Worm (Caenorhabditis elegans): ENCODE results near the gene F18A11.5.
A peak's percentile ranks its signal among the peaks of the same experiment; 100 is the strongest.

Gene F18A11.5

DNA sequence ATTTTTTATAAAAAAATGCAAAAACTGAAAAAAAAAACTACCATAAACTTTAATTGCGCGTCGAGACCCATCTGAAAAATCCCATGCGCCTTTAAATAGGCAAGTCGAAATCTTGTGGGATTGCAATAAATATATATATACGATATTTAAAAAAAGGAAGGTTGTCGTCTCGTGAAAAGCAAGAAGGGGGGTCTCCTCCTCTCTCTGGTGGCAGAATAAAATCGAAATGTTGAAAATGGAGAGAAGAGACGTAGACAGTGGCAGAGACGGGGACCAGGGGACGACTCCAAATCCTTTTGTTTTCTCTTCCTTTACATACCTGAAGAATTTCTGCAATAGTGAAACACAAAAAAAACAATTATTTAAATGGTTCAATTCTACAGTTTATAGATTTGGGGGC, at the start of gene F18A11.5:
Gene F18A11.5 (minus strand): TSS at position 321 of the 400 bp plus-strand sequence.
- TF ChIP-seq ceh-82 (tag; optimal IDR thresholded peaks at IDR 0.05) = peak in 1 of 3 experiments; percentile 4
- TF ChIP-seq nhr-71 (tag; optimal IDR thresholded peaks at IDR 0.05) = peak; percentile 32
- peak; percentile 75 for TF ChIP-seq nhr-85 (tag)
- peak; percentile 23 for TF ChIP-seq ama-1 (optimal IDR thresholded peaks at IDR 0.05)
- TF ChIP-seq hpl-2 (GFP tag; optimal IDR thresholded peaks at IDR 0.05) = no peak
- TF ChIP-seq lin-14 (GFP tag; optimal IDR thresholded peaks at IDR 0.05) = peak; percentile 10
- peak; percentile 1 for TF ChIP-seq swsn-7 (tag; optimal IDR thresholded peaks at IDR 0.05)
- peak; percentile 45 for TF ChIP-seq snu-23 (GFP tag; optimal IDR thresholded peaks at IDR 0.05)
- no peak for TF ChIP-seq nhr-20 (tag; optimal IDR thresholded peaks at IDR 0.05)
- peak; percentile 2 for TF ChIP-seq blmp-1 (tag; optimal IDR thresholded peaks at IDR 0.05)
- no peak for TF ChIP-seq unc-130 (tag; optimal IDR thresholded peaks at IDR 0.05)
- TF ChIP-seq nhr-19 (GFP tag; conservative IDR thresholded peaks at IDR 0.05) = no peak
- peak; percentile 64 for TF ChIP-seq aly-2 (tag; optimal IDR thresholded peaks at IDR 0.05)
- no peak for TF ChIP-seq egl-13 (tag; optimal IDR thresholded peaks at IDR 0.05)
- no peak for TF ChIP-seq mep-1 (tag; optimal IDR thresholded peaks at IDR 0.05)
- TF ChIP-seq lin-39 (tag; optimal IDR thresholded peaks at IDR 0.05) = no peak

DNA sequence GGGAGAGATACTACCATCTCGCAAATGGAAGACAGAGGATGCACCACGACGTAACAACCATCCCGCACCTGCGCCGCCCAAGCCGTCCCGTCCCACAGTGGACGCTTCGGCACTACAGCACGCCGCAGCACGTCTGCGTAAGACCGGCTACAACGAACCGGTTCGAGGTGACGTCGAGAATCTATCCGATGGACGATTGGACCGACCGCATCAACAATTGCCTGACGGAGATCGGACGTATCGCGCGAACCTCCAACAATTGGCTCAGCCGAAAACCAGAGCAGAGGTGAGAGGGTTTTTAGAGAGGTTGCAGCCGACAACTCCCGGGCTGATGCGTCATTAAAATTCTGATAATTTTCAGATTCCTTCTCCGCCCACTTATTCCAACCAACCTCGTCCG, 45.1 kb upstream of the F18A11.5 start:
- TF ChIP-seq nhr-237 (tag; optimal IDR thresholded peaks at IDR 0.05) = no peak
- TF ChIP-seq efl-1 (optimal IDR thresholded peaks at IDR 0.05) = no peak
- TF ChIP-seq efl-1 (GFP tag; optimal IDR thresholded peaks at IDR 0.05 in 1 of 2) = peak in 1 of 2 experiments; percentile 62
- TF ChIP-seq unc-62 (GFP tag; optimal IDR thresholded peaks at IDR 0.05) = no peak

DNA sequence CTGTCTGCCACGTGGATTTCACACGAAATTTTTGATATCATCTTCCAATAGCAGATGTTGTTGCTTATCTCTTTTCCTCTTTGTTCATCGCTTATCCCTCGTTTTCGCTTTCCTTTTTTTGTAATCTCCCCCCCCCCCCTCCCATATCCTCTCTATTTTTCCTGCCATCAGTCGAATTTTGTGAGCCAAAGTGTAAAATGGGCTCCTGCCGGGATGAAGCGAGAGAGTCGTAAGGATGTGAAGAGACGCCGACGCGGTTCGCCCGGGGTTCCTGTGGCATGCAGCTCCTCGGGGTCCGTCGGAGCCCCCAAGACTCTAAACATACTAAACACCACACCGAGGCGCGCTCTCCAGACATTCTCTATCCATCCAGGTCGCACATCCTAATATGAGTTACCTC, 42.5 kb upstream of the F18A11.5 start, which contains the start of gene zyx-1:
Gene zyx-1 (plus strand): TSS at position 331 of the 400 bp plus-strand sequence.
- peak; percentile 65 for TF ChIP-seq lin-14 (GFP tag; optimal IDR thresholded peaks at IDR 0.05)
- TF ChIP-seq hpl-2 (GFP tag; optimal IDR thresholded peaks at IDR 0.05) = no peak
- no peak for TF ChIP-seq nhr-12 (tag; optimal IDR thresholded peaks at IDR 0.05)
- TF ChIP-seq nhr-90 (tag; optimal IDR thresholded peaks at IDR 0.05; ENCODE audit: poor library complexity) = no peak
- TF ChIP-seq dsc-1 (tag; optimal IDR thresholded peaks at IDR 0.05) = no peak
- TF ChIP-seq aly-2 (tag; optimal IDR thresholded peaks at IDR 0.05) = no peak
- TF ChIP-seq xbp-1 (tag; optimal IDR thresholded peaks at IDR 0.05) = no peak
- no peak for TF ChIP-seq lin-15B (tag; optimal IDR thresholded peaks at IDR 0.05)
- TF ChIP-seq isw-1 (GFP tag; IDR thresholded peaks at IDR 0.05) = no peak
- no peak for TF ChIP-seq mep-1 (tag; optimal IDR thresholded peaks at IDR 0.05)
- TF ChIP-seq efl-3 (GFP tag; optimal IDR thresholded peaks at IDR 0.05) = no peak
- TF ChIP-seq elt-3 (tag; optimal IDR thresholded peaks at IDR 0.05) = no peak
- TF ChIP-seq ceh-63 (GFP tag; optimal IDR thresholded peaks at IDR 0.05) = no peak
- TF ChIP-seq nhr-47 (tag; optimal IDR thresholded peaks at IDR 0.05) = no peak
- TF ChIP-seq nhr-237 (tag; optimal IDR thresholded peaks at IDR 0.05) = no peak
- no peak for TF ChIP-seq ceh-82 (tag; optimal IDR thresholded peaks at IDR 0.05)
- no peak for TF ChIP-seq sptf-1 (tag; optimal IDR thresholded peaks at IDR 0.05)
- TF ChIP-seq egl-27 (tag; optimal IDR thresholded peaks at IDR 0.05) = no peak
- peak; percentile 37 for TF ChIP-seq rnt-1 (tag; optimal IDR thresholded peaks at IDR 0.05)
- TF ChIP-seq efl-1 (optimal IDR thresholded peaks at IDR 0.05) = no peak
- peak in 1 of 2 experiments; percentile 64 for TF ChIP-seq efl-1 (GFP tag; optimal IDR thresholded peaks at IDR 0.05 in 1 of 2)
- TF ChIP-seq sox-4 (tag; optimal IDR thresholded peaks at IDR 0.05) = no peak
- peak; percentile 79 for TF ChIP-seq pag-3 (tag; optimal IDR thresholded peaks at IDR 0.05; ENCODE audit: borderline replicate concordance, insufficient read depth)
- TF ChIP-seq fkh-8 (tag; optimal IDR thresholded peaks at IDR 0.05) = no peak
- TF ChIP-seq F16B12.6 (tag; optimal IDR thresholded peaks at IDR 0.05) = no peak
- no peak for TF ChIP-seq nhr-11 (tag; optimal IDR thresholded peaks at IDR 0.05)

DNA sequence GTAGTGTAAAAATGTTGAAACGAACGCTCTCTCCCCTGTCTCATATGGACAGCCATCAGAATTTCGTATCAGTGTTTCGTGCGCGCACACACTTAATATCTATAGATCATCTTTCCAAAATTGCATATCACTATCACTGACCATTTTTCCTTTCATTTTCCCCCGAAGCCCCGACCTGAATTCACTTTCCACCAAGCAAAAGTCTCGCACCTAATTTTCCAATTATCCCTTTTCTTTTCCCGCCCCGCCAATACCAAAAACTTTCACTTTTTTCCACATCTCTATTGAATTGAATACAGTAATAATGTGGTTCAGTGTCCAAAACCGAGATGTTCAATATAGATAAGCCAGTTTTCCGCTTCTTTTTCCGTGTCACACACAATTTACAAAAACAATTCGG, 39.4 kb upstream of the F18A11.5 start:
- TF ChIP-seq blmp-1 (tag; optimal IDR thresholded peaks at IDR 0.05) = peak; percentile 98
- no peak for TF ChIP-seq fkh-8 (tag; optimal IDR thresholded peaks at IDR 0.05)

All from whole organism, L1 larva.